Worm (Caenorhabditis elegans): ENCODE results near the gene ssp-36.

DNA sequence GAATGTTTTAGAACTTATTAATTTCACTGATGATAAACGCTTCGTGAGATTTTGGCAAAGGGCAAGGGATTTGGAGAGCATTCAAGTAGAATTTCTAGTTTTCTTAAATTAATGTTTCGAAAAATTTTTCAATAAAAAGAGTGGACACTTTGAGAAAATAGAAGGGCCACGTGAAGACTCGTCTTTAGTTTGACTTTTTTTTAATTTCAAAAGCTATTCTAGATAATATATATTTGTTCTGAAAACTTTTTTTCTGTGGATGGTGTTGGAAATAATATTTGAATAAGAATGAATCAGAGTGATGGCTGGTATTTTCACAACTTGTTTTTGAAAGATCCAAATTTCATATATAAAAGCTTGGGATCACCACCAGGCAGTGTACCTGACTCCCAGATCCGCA lies 17.8 kb downstream of the ssp-36 start, which contains the start of gene C28D4.8:
- TF ChIP-seq dao-5 (tag; optimal IDR thresholded peaks at IDR 0.05): no peak
- TF ChIP-seq W03F9.2 (tag; optimal IDR thresholded peaks at IDR 0.05): no peak
- no peak for TF ChIP-seq him-1 (tag; optimal IDR thresholded peaks at IDR 0.05)
